Fruit fly (Drosophila melanogaster): ENCODE results near the gene Dci.

Dci gene

dm6 chr3L:900466-901249 lies 49.5 kb downstream of the Dci start (continued):
- TF ChIP-seq scrt (GFP tag; optimal IDR thresholded peaks at IDR 0.05) = peak; percentile 91

- TF ChIP-seq dati (GFP tag; IDR thresholded peaks at IDR 0.05) = no peak
- TF ChIP-seq nerfin-1 (tag; optimal IDR thresholded peaks at IDR 0.05) = peak; percentile 99
- TF ChIP-seq gsb-n (tag; optimal IDR thresholded peaks at IDR 0.05) = peak; percentile 21
Measured at dm6 chr3L:901442-901841, 50.3 kb downstream of the Dci start.

Measured in whole organism, embryonic.